Fruit fly (Drosophila melanogaster) whole organism, larva: ENCODE data around the gene CG42613.

Source experiments
- noc ChIP-seq: fragments of 200-800 bp; sonication (Bioruptor generic); optimal IDR thresholded peaks from 3 replicates; lab custom pipeline; 2019; ENCODE audit warnings: missing biosample characterization, mild to moderate bottlenecking, missing genetic modification characterization, moderate library complexity

CG42613 gene

DNA sequence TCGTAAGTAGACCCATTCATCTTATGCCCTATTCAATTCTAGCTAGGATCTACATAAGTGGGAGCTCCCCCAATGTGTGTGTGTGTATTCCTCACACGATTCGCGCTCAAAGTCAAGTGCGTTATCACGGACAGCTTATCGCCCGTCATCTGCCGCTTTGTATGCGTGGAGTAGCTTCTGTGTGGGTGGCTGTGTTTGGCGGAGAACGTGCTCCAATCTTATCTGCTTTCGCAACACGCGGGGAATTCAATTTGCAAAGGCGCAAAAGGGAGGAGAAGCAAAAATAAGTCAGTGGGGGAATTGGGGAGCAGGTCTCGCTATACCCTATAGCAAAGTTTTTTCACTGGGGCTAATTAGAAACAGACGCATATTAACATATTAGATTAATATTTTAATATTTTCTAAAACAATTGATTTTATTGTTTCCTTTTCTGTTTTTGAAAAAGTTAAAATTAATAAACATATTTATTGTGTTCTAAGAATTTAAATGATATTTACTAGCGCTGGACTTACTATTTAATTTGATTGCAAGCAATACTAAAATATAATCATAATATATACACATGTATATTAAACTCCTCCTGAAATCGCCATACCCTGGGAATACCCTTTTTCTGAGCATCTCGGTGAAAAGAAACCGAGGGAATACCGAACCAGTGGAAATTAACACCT, 56.3 kb downstream of the CG42613 start:
- peak; percentile 97 for TF ChIP-seq noc (tag; lab: Kevin White, UChicago)

- TF ChIP-seq noc (tag; lab: Kevin White, UChicago), result no peak
Observed at dm6 chr3R:18986089-18986887, 57.3 kb downstream of the CG42613 start.

DNA sequence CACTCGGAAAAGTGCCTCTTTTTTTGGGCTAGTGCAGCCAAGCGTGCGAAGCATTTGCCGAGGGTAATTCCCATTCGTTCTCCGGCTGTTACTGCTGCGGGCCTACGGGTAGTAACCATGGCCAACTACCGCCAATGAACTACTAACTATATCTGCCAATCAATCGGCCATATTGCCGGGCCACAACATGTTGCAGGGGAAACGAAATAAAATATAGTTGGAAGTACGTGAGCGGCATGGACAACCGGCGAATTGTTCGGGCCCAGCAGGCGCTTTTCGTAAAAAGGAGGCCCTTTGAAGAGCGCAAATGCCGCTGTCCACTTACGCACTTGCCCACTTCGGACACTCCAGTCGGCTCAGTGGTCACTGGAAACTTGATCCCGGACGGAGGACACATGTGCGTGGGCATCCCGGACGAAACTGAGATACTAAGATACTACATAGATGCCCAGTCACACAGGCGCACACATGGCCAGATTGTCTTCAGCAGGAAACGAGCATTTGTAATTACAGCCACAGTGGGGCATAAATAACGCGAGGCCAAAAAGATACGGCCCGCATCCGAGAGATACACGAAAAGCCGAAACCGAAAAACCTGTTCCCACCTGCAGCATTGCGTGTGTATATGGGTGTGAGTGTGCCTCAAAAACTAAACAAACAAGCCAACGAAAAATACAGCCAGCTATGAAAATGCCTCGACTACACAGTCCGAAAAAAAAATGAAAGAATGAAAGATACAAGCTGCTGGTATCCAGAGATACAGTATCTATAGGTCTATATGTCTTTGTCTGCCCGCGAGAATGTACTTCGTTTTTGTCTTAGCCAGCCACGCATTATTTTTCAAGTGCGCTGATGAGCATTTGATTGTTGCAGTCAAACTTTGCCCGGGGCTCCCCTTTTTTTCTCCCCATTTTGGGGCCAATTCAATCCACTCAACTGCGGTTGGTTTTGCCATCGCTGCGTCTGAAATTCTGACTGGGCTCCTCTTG, 58.7 kb downstream of the CG42613 start:
- TF ChIP-seq noc (tag; lab: Kevin White, UChicago), result no peak

DNA sequence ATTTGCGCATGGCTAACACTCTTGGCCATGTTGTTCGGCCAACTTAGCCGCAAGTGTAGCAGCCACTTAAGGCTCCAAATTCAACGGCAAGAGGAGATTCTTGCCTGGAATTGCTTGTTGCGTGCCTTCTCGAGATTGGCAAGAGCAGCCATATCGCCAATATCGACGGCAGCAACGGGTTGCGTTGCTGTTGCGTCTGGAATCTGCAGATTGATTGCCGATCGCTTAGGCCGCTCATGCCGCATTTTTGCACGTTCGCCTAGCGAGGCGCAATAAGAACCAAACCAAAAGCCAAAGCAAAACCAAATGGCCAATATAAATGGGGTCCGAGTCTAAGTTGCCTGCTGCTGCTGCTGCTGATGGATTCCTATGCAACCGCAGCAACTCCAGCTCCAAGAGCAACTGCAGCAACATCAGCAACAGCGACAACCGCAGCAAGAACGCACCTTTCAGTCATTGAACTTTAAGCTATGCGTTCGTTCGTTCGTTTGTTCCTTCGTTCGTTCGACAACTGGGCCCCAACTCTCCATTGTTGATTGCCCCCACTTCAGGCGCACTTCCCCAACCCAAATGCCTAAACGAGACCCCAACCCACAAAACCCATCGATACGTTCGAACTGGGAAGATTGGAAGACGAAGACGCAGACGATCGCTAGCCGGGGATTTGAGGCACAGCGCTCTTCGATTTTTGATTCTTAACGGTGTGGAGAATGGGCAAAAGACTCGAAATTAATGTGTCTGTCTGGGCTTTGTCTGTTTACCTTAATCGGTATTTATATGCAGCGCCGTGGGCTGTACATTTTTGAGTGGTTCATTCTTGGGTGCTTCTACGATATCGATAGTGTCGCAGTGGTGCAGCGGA, 60.2 kb downstream of the CG42613 start:
- no peak for TF ChIP-seq noc (tag; lab: Kevin White, UChicago)

DNA sequence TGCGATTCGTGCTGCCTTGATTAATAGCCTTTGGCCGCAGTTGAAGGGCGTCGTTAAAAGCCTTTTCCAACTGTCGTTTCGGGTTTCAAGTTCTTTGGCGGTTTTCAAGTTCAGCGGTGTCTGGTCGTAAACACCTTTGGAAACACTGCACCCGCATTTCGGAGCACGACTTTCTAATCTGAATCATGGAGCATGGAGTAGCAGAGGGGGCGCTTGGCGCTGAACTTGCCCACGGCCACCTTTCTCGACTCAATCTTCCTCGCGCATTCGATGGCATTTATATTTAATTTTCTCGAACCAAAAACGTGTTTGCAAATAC, 60.8 kb downstream of the CG42613 start:
- no peak for TF ChIP-seq noc (tag; lab: Kevin White, UChicago)

dm6 chr3R:18990514-18990913, 61.5 kb downstream of the CG42613 start:
- TF ChIP-seq noc (tag; lab: Kevin White, UChicago), result no peak

dm6 chr3R:18991721-18992120, 62.7 kb downstream of the CG42613 start:
- no peak for TF ChIP-seq noc (tag; lab: Kevin White, UChicago)

dm6 chr3R:18993159-18993558, 64.2 kb downstream of the CG42613 start:
- no peak for TF ChIP-seq noc (tag; lab: Kevin White, UChicago)

DNA sequence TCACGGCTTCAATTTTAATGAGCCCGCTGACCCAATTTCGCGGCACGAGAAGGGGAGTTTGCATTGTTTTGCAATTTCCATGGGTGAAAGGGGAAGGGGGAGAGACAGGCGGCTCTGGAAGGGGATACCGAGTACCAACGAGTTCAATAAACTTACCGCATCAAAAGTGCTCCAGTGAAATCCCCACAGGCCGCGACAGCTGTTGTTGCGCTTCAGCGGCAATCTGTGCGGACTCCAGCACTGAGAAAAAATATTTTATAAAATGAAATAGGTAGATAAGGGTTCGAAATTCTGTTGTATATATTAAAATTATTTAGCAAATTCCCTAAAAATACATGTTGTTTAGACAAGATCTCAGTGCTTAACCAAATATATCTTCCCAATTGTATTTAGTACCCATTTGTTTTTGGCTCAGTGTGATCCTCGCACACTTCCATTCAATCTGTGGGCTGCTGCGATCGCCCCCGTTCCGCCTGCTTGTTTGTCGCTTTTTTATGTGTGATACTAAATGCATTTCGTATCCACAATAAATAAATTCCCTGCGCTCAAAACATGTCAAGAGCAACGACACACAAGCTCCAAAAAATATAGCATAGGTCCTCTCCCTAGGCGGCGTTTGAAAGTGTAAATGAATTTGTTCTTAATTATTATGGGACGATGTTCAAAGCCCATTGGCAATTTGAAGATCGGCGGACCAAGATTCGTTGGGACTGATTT, 66.7 kb downstream of the CG42613 start:
- TF ChIP-seq noc (tag; lab: Kevin White, UChicago), result no peak

dm6 chr3R:18997388-18998287, 68.6 kb downstream of the CG42613 start:
- TF ChIP-seq noc (tag; lab: Kevin White, UChicago), result no peak

DNA sequence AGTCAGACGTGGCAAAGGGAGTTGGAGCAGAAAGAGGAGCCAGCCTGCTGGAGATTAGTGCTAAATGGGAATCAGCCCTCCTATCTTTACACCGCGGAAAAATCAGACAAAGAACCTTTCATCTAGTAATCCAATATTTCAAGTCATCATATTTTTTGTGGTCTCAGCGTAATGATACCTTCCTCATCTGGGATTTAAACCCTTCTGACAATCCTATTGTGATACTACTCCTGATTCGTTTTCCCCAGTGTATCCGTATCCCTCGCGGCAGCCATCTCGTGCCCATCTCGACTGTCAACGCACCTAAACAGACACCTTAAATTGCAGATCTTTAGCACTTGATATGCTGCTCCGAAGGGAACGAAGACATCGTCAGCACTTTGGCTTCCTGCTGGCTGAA, 69.4 kb downstream of the CG42613 start:
- no peak for TF ChIP-seq noc (tag; lab: Kevin White, UChicago)

DNA sequence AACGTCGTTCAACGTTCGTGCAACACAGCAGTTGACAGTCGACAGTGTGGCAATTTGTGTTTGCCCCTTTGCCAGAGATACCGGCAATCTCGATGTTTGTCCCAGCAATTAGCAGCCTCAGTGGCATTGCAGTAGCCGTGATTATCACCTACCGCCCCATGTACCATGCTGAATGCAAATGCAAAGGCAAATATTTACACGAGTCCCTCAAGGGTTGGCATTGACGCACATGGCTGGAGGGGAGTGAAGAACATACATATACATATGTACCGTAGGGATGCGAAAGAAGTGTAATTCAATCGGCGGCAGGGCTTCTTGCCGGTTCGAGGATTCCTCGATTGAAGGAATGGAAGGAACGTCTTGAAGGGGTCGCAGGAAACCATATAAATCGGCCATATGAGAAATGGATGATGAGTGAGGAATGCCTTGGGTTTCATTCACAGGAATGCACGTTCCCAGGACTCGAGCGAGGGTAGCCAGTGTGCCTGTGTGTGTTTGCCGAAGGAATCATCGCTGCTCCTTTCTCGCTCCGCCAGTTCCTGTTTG, 71.0 kb downstream of the CG42613 start:
- no peak for TF ChIP-seq noc (tag; lab: Kevin White, UChicago)

DNA sequence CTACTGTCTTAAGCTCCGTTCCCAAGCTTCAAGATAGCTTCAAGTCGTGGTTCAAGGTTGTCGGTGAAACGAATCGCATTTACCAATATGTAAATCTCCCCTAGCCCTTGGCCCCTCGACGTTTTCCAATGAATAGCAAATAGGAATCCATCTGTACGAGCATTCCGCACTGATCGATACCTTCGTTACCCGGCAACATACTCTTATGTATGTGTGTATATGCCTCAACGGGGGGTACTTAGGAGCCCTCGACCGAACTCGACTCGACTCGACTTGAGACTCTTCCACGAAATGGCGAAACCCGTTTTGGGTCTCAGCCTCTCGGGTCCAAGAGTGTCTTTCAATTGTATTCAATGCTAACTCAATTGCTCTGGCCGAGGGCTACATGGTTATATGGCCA, 72.7 kb downstream of the CG42613 start:
- TF ChIP-seq noc (tag; lab: Kevin White, UChicago), result no peak
